Fruit fly (Drosophila melanogaster) whole organism, wandering third instar larva: ENCODE data around the gene CAHbeta.

ENCODE experiments used
- Abd-B ChIP-seq: fragments of >200 bp; optimal IDR thresholded peaks from 2 replicates; lab custom pipeline; 2017; ENCODE audit warnings: missing biosample characterization, missing genetic modification characterization
- CG32264 ChIP-seq: fragments of 200-800 bp; sonication (Bioruptor generic); optimal IDR thresholded peaks from 2 replicates; lab custom pipeline; 2016; ENCODE audit warnings: missing biosample characterization, missing genetic modification characterization
- CG9705 ChIP-seq: fragments of 200-800 bp; sonication (Bioruptor generic); optimal IDR thresholded peaks from 2 replicates; lab custom pipeline; 2018; ENCODE audit warnings: missing biosample characterization, mild to moderate bottlenecking, missing genetic modification characterization
- CrebA ChIP-seq: fragments of 200-800 bp; sonication (Bioruptor generic); optimal IDR thresholded peaks from 2 replicates; lab custom pipeline; 2016; ENCODE audit warnings: missing biosample characterization, mild to moderate bottlenecking, missing genetic modification characterization, borderline replicate concordance
- Dfd ChIP-seq: fragments of >200 bp; optimal IDR thresholded peaks from 2 replicates; lab custom pipeline; 2017; ENCODE audit warnings: missing biosample characterization, missing genetic modification characterization
- GATAd ChIP-seq: sonication (Bioruptor generic); optimal IDR thresholded peaks from 2 replicates; lab custom pipeline; 2016; ENCODE audit warnings: missing biosample characterization, missing genetic modification characterization
- HLH106 ChIP-seq: fragments of 200-800 bp; optimal IDR thresholded peaks from 3 replicates; lab custom pipeline; 2019; ENCODE audit warnings: missing biosample characterization, mild to moderate bottlenecking, missing genetic modification characterization, moderate library complexity
- Hnf4 ChIP-seq: fragments of 200-800 bp; sonication (Bioruptor generic); optimal IDR thresholded peaks from 2 replicates; lab custom pipeline; 2016; ENCODE audit warnings: missing biosample characterization, mild to moderate bottlenecking, missing genetic modification characterization
- Hr78 ChIP-seq: fragments of >200 bp; optimal IDR thresholded peaks from 2 replicates; lab custom pipeline; 2017; ENCODE audit warnings: missing biosample characterization, missing genetic modification characterization
- Hr83 ChIP-seq: fragments of 200-300 bp; sonication (Bioruptor generic); optimal IDR thresholded peaks from 2 replicates; lab custom pipeline; 2016; ENCODE audit warnings: missing biosample characterization, mild to moderate bottlenecking, missing genetic modification characterization, moderate library complexity; ENCODE audit not compliant: poor library complexity, severe bottlenecking
- Jra ChIP-seq: sonication (Bioruptor generic); optimal IDR thresholded peaks from 2 replicates; lab custom pipeline; 2016; ENCODE audit warnings: missing biosample characterization, missing genetic modification characterization
- Mio ChIP-seq: sonication (Bioruptor generic); optimal IDR thresholded peaks from 2 replicates; lab custom pipeline; 2016; ENCODE audit warnings: missing biosample characterization, missing genetic modification characterization
- Myc ChIP-seq: fragments of >200 bp; optimal IDR thresholded peaks from 2 replicates; lab custom pipeline; 2017
- N ChIP-seq: fragments of >200 bp; optimal IDR thresholded peaks from 2 replicates; lab custom pipeline; 2018; ENCODE audit warnings: missing biosample characterization, missing external identifiers, missing genetic modification characterization
- OdsH ChIP-seq: fragments of 200-800 bp; sonication (Bioruptor generic); optimal IDR thresholded peaks from 2 replicates; lab custom pipeline; 2016; ENCODE audit warnings: missing biosample characterization, mild to moderate bottlenecking, missing genetic modification characterization
- Rel ChIP-seq, 2 experiments: fragments of 200-800 bp; sonication (Bioruptor generic) in 1 of 2; optimal IDR thresholded peaks; 2 replicates in 1 of 2; 3 replicates in 1 of 2; lab custom pipeline; 2016 to 2019; ENCODE audit warnings: mild to moderate bottlenecking in 2 of 2, missing biosample characterization in 2 of 2, missing genetic modification characterization in 2 of 2, moderate library complexity in 1 of 2
- Sp1 ChIP-seq: fragments of 200-800 bp; sonication (Bioruptor generic); optimal IDR thresholded peaks from 3 replicates; lab custom pipeline; 2019; ENCODE audit warnings: missing biosample characterization, mild to moderate bottlenecking, missing genetic modification characterization, moderate library complexity
- br ChIP-seq: fragments of 200-800 bp; sonication (Bioruptor generic); optimal IDR thresholded peaks from 2 replicates; lab custom pipeline; 2016; ENCODE audit warnings: missing biosample characterization, missing genetic modification characterization
- brk ChIP-seq: fragments of 200-800 bp; sonication (Bioruptor generic); optimal IDR thresholded peaks from 2 replicates; lab custom pipeline; 2016; ENCODE audit warnings: missing biosample characterization, mild to moderate bottlenecking, missing genetic modification characterization
- dl ChIP-seq, 2 experiments: fragments of 175-275, 200-275 bp in 1 of 2; fragments of 200-275 bp in 1 of 2; sonication (Bioruptor generic); optimal IDR thresholded peaks; lab custom pipeline; 2018; ENCODE audit warnings: mild to moderate bottlenecking in 2 of 2, missing biosample characterization in 2 of 2, missing genetic modification characterization in 2 of 2, moderate library complexity in 2 of 2; ENCODE audit not compliant: partially characterized antibody in 2 of 2, insufficient read depth in 1 of 2
- dmrt93B ChIP-seq: fragments of 200-800 bp; sonication (Bioruptor generic); optimal IDR thresholded peaks from 2 replicates; lab custom pipeline; 2018; ENCODE audit warnings: missing biosample characterization, mild to moderate bottlenecking, missing genetic modification characterization
- dsf ChIP-seq: sonication (Bioruptor generic); optimal IDR thresholded peaks from 2 replicates; lab custom pipeline; 2016; ENCODE audit warnings: missing biosample characterization, missing genetic modification characterization, borderline replicate concordance
- ey ChIP-seq: fragments of 200-800 bp; sonication (Bioruptor generic); optimal IDR thresholded peaks from 2 replicates; lab custom pipeline; 2016; ENCODE audit warnings: missing biosample characterization, missing genetic modification characterization
- foxo ChIP-seq, 2 experiments: fragments of 200-800 bp; sonication (Bioruptor generic); optimal IDR thresholded peaks; 2 replicates in 1 of 2; 3 replicates in 1 of 2; lab custom pipeline; 2016 to 2017; ENCODE audit warnings: missing biosample characterization in 2 of 2, missing genetic modification characterization in 2 of 2
- fru ChIP-seq: fragments of 200-800 bp; sonication (Bioruptor generic); optimal IDR thresholded peaks from 3 replicates; lab custom pipeline; 2016; ENCODE audit warnings: missing biosample characterization, mild to moderate bottlenecking, missing genetic modification characterization
- h ChIP-seq: fragments of 200-800 bp; sonication (Bioruptor generic); optimal IDR thresholded peaks from 3 replicates; lab custom pipeline; 2016; ENCODE audit warnings: missing biosample characterization, mild to moderate bottlenecking, missing genetic modification characterization
- jim ChIP-seq: fragments of 175-275, 200-325 bp; sonication (Bioruptor generic); optimal IDR thresholded peaks from 2 replicates; lab custom pipeline; 2016; ENCODE audit warnings: missing biosample characterization, mild to moderate bottlenecking, missing genetic modification characterization
- pan ChIP-seq: fragments of >200 bp; optimal IDR thresholded peaks from 2 replicates; lab custom pipeline; 2017
- psq ChIP-seq: fragments of 200-800 bp; sonication (Bioruptor generic); optimal IDR thresholded peaks from 3 replicates; lab custom pipeline; 2017; ENCODE audit warnings: missing biosample characterization, mild to moderate bottlenecking, missing genetic modification characterization, moderate library complexity
- rgr ChIP-seq: fragments of 200-800 bp; sonication (Bioruptor generic); optimal IDR thresholded peaks from 3 replicates; lab custom pipeline; 2016; ENCODE audit warnings: missing biosample characterization, mild to moderate bottlenecking, missing genetic modification characterization
- sage ChIP-seq: fragments of 200-800 bp; sonication (Bioruptor generic); optimal IDR thresholded peaks from 2 replicates; lab custom pipeline; 2016; ENCODE audit warnings: missing biosample characterization, mild to moderate bottlenecking, missing genetic modification characterization
- sv ChIP-seq: fragments of 200-800 bp; sonication (Bioruptor generic); optimal IDR thresholded peaks from 3 replicates; lab custom pipeline; 2016; ENCODE audit warnings: missing biosample characterization, missing genetic modification characterization
- tai ChIP-seq: sonication (Bioruptor generic); optimal IDR thresholded peaks from 2 replicates; lab custom pipeline; 2016; ENCODE audit warnings: missing biosample characterization, missing genetic modification characterization
- usp ChIP-seq: fragments of >200 bp; optimal IDR thresholded peaks from 2 replicates; lab custom pipeline; 2017; ENCODE audit warnings: missing biosample characterization, missing genetic modification characterization
- woc ChIP-seq: sonication (Bioruptor generic); optimal IDR thresholded peaks from 2 replicates; lab custom pipeline; 2016; ENCODE audit warnings: missing biosample characterization, mild to moderate bottlenecking, missing genetic modification characterization

CAHbeta gene

dm6 chr3R:8969301-8969925 lies 11.2 kb upstream of the CAHbeta start:
- TF ChIP-seq dl (GFP tag; optimal IDR thresholded peaks at IDR 0.05; lab: Kevin White, UChicago; ENCODE audit: insufficient read depth in 1 of 2, partially characterized antibody in 2 of 2) = no peak
- peak; percentile 28 for TF ChIP-seq fru (GFP tag; lab: Kevin White, UChicago)
- TF ChIP-seq psq (GFP tag; lab: Kevin White, UChicago) = peak; percentile 88

DNA sequence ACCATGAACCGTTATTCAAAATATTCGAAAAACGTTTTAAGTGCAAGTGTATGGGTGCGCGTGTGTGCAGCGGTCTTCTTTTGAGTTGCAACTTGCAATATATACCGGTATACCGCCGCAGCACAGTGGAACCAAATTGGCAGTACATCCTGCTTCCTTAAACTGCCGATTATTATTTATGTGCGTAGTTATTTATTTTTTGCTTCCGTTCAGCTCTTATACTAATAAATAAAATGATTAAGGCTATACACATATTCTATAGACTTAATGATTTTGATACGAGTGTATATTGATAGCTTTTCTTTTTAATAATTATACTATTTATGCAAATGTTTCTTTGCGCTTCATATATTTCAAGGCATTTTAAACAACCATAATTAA lies 10.7 kb upstream of the CAHbeta start:
- TF ChIP-seq Myc (lab: Kevin White, UChicago) (no peak), Hr83 (no peak), Hnf4 (GFP tag; lab: Kevin White, UChicago) (no peak), dl (GFP tag; optimal IDR thresholded peaks at IDR 0.05; lab: Kevin White, UChicago; ENCODE audit: insufficient read depth in 1 of 2, partially characterized antibody in 2 of 2) (no peak), sage (GFP tag; lab: Kevin White, UChicago) (no peak), OdsH (GFP tag; lab: Kevin White, UChicago) (no peak), Hr78 (GFP tag; lab: Kevin White, UChicago) (no peak), Abd-B (no peak), Rel (GFP tag; optimal IDR thresholded peaks at IDR 0.05; lab: Kevin White, UChicago) (no peak), Rel (tag; optimal IDR thresholded peaks at IDR 0.05; lab: Kevin White, UChicago) (no peak)

- TF ChIP-seq Hr78 (GFP tag; lab: Kevin White, UChicago) (no peak), Rel (GFP tag; optimal IDR thresholded peaks at IDR 0.05; lab: Kevin White, UChicago) (no peak), Rel (tag; optimal IDR thresholded peaks at IDR 0.05; lab: Kevin White, UChicago) (no peak), dsf (no peak), jim (GFP tag; lab: Kevin White, UChicago) (no peak), sv (GFP tag; lab: Kevin White, UChicago) (no peak), fru (GFP tag; lab: Kevin White, UChicago) (no peak), Abd-B (no peak), sage (GFP tag; lab: Kevin White, UChicago) (no peak), HLH106 (tag; lab: Kevin White, UChicago) (no peak)
Observed at dm6 chr3R:8970707-8971106, 10.0 kb upstream of the CAHbeta start.

- peak; percentile 43 for TF ChIP-seq psq (GFP tag; lab: Kevin White, UChicago)
- TF ChIP-seq Hnf4 (GFP tag; lab: Kevin White, UChicago) = no peak
Observed at dm6 chr3R:8971794-8972193, 8.9 kb upstream of the CAHbeta start.

- TF ChIP-seq foxo (GFP tag; optimal IDR thresholded peaks at IDR 0.05; lab: Kevin White, UChicago) (no peak), dmrt93B (GFP tag; lab: Kevin White, UChicago) (no peak), Mio (GFP tag; lab: Kevin White, UChicago) (no peak), psq (GFP tag; lab: Kevin White, UChicago) (no peak)
Observed at dm6 chr3R:8976073-8976593, 4.5 kb upstream of the CAHbeta start.

dm6 chr3R:8978768-8979167 lies 1.9 kb upstream of the CAHbeta start:
- TF ChIP-seq fru (GFP tag; lab: Kevin White, UChicago) (peak; percentile 73), Hr83 (no peak), dl (GFP tag; optimal IDR thresholded peaks at IDR 0.05; lab: Kevin White, UChicago; ENCODE audit: insufficient read depth in 1 of 2, partially characterized antibody in 2 of 2) (no peak), jim (GFP tag; lab: Kevin White, UChicago) (no peak), HLH106 (tag; lab: Kevin White, UChicago) (peak; percentile 58), Sp1 (GFP tag; lab: Kevin White, UChicago) (peak; percentile 78), N (GFP tag; lab: Kevin White, UChicago) (no peak), CG32264 (GFP tag; lab: Kevin White, UChicago) (peak; percentile 6), Myc (lab: Kevin White, UChicago) (no peak), sv (GFP tag; lab: Kevin White, UChicago) (no peak), ey (GFP tag; lab: Kevin White, UChicago) (peak; percentile 58), psq (GFP tag; lab: Kevin White, UChicago) (peak; percentile 64), GATAd (GFP tag; lab: Kevin White, UChicago) (no peak), h (GFP tag; lab: Kevin White, UChicago) (peak; percentile 74), usp (no peak), CG9705 (no peak), Dfd (GFP tag; lab: Kevin White, UChicago) (no peak), brk (peak; percentile 57), Rel (GFP tag; optimal IDR thresholded peaks at IDR 0.05; lab: Kevin White, UChicago) (peak; percentile 42), Rel (tag; optimal IDR thresholded peaks at IDR 0.05; lab: Kevin White, UChicago) (no peak), Hr78 (GFP tag; lab: Kevin White, UChicago) (no peak), woc (GFP tag; lab: Kevin White, UChicago) (peak; percentile 67), rgr (GFP tag; lab: Kevin White, UChicago) (peak; percentile 65), OdsH (GFP tag; lab: Kevin White, UChicago) (peak; percentile 32), br (GFP tag; lab: Kevin White, UChicago) (peak; percentile 40), Jra (GFP tag; lab: Kevin White, UChicago) (no peak), Abd-B (no peak), sage (GFP tag; lab: Kevin White, UChicago) (peak; percentile 52), pan (lab: Kevin White, UChicago) (no peak), tai (GFP tag; lab: Kevin White, UChicago) (peak; percentile 38), CrebA (GFP tag; lab: Kevin White, UChicago) (no peak)
